Fruit fly (Drosophila melanogaster) whole organism, embryonic: ENCODE data around the gene alpha4GT2.

ENCODE experiments used
- Abd-B ChIP-seq: fragments of 200-800 bp; sonication (Bioruptor generic); optimal IDR thresholded peaks from 2 replicates; lab custom pipeline; 2018; ENCODE audit warnings: missing biosample characterization, mild to moderate bottlenecking, missing genetic modification characterization, moderate library complexity
- Aef1 ChIP-seq: fragments of 200-800 bp; sonication (Bioruptor generic); IDR thresholded peaks from 3 replicates; pipeline ENCODE4 v1.3.6; 2022; ENCODE audit warnings: missing biosample characterization, missing genetic modification characterization
- Asciz ChIP-seq: fragments of 200-800 bp; sonication (Bioruptor generic); optimal IDR thresholded peaks from 2 replicates; lab custom pipeline; 2017; ENCODE audit warnings: missing biosample characterization, mild to moderate bottlenecking, missing genetic modification characterization, missing genetic modification reagents
- CG10654 ChIP-seq: fragments of 200-800 bp; sonication (Bioruptor generic); optimal IDR thresholded peaks from 2 replicates; lab custom pipeline; 2016; ENCODE audit warnings: missing biosample characterization, missing genetic modification characterization
- CG11093 ChIP-seq: fragments of 200-800 bp; sonication (Bioruptor generic); IDR thresholded peaks from 3 replicates; pipeline ENCODE4 v1.3.6; 2022; ENCODE audit warnings: missing biosample characterization, missing genetic modification characterization
- CG11456 ChIP-seq: fragments of 200-800 bp; sonication (Bioruptor generic); IDR thresholded peaks from 3 replicates; pipeline ENCODE4 v1.3.6; 2022; ENCODE audit warnings: missing biosample characterization, missing genetic modification characterization
- CG12659 ChIP-seq: fragments of 200-800 bp; sonication (Bioruptor generic); optimal IDR thresholded peaks from 3 replicates; lab custom pipeline; 2017; ENCODE audit warnings: mild to moderate bottlenecking, missing biosample characterization, missing genetic modification reagents, missing genetic modification characterization
- CG13424 ChIP-seq: fragments of 200-800 bp; sonication (Bioruptor generic); optimal IDR thresholded peaks from 2 replicates; lab custom pipeline; 2019; ENCODE audit warnings: missing biosample characterization, mild to moderate bottlenecking, missing genetic modification characterization, moderate library complexity
- CG17361 ChIP-seq: fragments of 200-800 bp; sonication (Bioruptor generic); IDR thresholded peaks from 3 replicates; pipeline ENCODE4 v1.3.6; 2022; ENCODE audit warnings: missing biosample characterization, missing genetic modification characterization
- CG1832 ChIP-seq: fragments of 200-800 bp; sonication (Bioruptor generic); optimal IDR thresholded peaks from 2 replicates; lab custom pipeline; 2017; ENCODE audit warnings: missing biosample characterization, mild to moderate bottlenecking, missing genetic modification characterization, inconsistent platforms
- CG2129 ChIP-seq: fragments of 200-800 bp; sonication (Bioruptor generic); IDR thresholded peaks from 2 replicates; pipeline ENCODE4 v1.3.6; 2022; ENCODE audit warnings: missing biosample characterization, missing genetic modification characterization; ENCODE audit not compliant: partially characterized antibody
- CG2199 ChIP-seq: fragments of 200-800 bp; sonication (Bioruptor generic); IDR thresholded peaks from 3 replicates; pipeline ENCODE4 v1.3.6; 2022; ENCODE audit warnings: missing biosample characterization, missing genetic modification characterization
- CG30020 ChIP-seq: fragments of 200-800 bp; optimal IDR thresholded peaks from 2 replicates; lab custom pipeline; 2019; ENCODE audit warnings: missing biosample characterization, mild to moderate bottlenecking, missing genetic modification characterization, moderate library complexity
- CG3838 ChIP-seq: fragments of 200-800 bp; sonication (Bioruptor generic); optimal IDR thresholded peaks from 3 replicates; lab custom pipeline; 2016; ENCODE audit warnings: missing biosample characterization, missing genetic modification characterization
- CG4282 ChIP-seq: fragments of 200-800 bp; sonication (Bioruptor generic); optimal IDR thresholded peaks from 2 replicates; lab custom pipeline; 2016; ENCODE audit warnings: missing biosample characterization, missing genetic modification characterization
- CG6654 ChIP-seq: fragments of 200-800 bp; sonication (Bioruptor generic); optimal IDR thresholded peaks from 2 replicates; lab custom pipeline; 2017; ENCODE audit warnings: missing biosample characterization, mild to moderate bottlenecking, missing genetic modification characterization
- CG8089 ChIP-seq: fragments of 200-800 bp; sonication (Bioruptor generic); optimal IDR thresholded peaks from 3 replicates; lab custom pipeline; 2016; ENCODE audit warnings: missing biosample characterization, missing genetic modification characterization
- CG9876 ChIP-seq: fragments of 200-800 bp; sonication (Bioruptor generic); optimal IDR thresholded peaks from 2 replicates; lab custom pipeline; 2016; ENCODE audit warnings: missing biosample characterization, missing genetic modification characterization
- Chrac-16 ChIP-seq: fragments of 200-800 bp; sonication (Bioruptor generic); optimal IDR thresholded peaks from 3 replicates; lab custom pipeline; 2016; ENCODE audit warnings: missing biosample characterization, missing genetic modification characterization
- CrebB ChIP-seq: fragments of 200-800 bp; sonication (Bioruptor generic); optimal IDR thresholded peaks from 3 replicates; lab custom pipeline; 2018; ENCODE audit warnings: missing biosample characterization, mild to moderate bottlenecking, missing genetic modification characterization
- Dip2 ChIP-seq: fragments of 200-800 bp; sonication (Bioruptor generic); IDR thresholded peaks from 2 replicates; pipeline ENCODE4 v1.3.6; 2022; ENCODE audit warnings: missing biosample characterization, missing genetic modification characterization
- Dip3 ChIP-seq: fragments of 200-800 bp; sonication (Bioruptor generic); optimal IDR thresholded peaks from 3 replicates; lab custom pipeline; 2016; ENCODE audit warnings: missing biosample characterization, missing genetic modification characterization
- Hey ChIP-seq: fragments of 200-800 bp; sonication (Bioruptor generic); optimal IDR thresholded peaks from 3 replicates; lab custom pipeline; 2018; ENCODE audit warnings: missing biosample characterization, mild to moderate bottlenecking, missing genetic modification characterization
- Hmx ChIP-seq: fragments of 200-800 bp; sonication (Bioruptor generic); optimal IDR thresholded peaks from 2 replicates; lab custom pipeline; 2016; ENCODE audit warnings: missing biosample characterization, missing genetic modification characterization
- Hr39 ChIP-seq: fragments of >200 bp; optimal IDR thresholded peaks from 2 replicates; lab custom pipeline; 2017
- Lpt ChIP-seq: fragments of >200 bp; optimal IDR thresholded peaks from 2 replicates; lab custom pipeline; 2018; ENCODE audit warnings: missing biosample characterization, missing genetic modification characterization
- MTF-1 ChIP-seq: fragments of 200-800 bp; sonication (Bioruptor generic); optimal IDR thresholded peaks from 2 replicates; lab custom pipeline; 2018; ENCODE audit warnings: missing biosample characterization, mild to moderate bottlenecking, missing genetic modification characterization, borderline replicate concordance
- Med ChIP-seq: fragments of 200-800 bp; sonication (Bioruptor generic); peaks from one replicate; lab custom pipeline; 2016; ENCODE audit warnings: missing biosample characterization, missing genetic modification characterization, mild to moderate bottlenecking, inconsistent platforms, moderate library complexity
- NC2α ChIP-seq: fragments of 200-800 bp; sonication (Bioruptor generic); optimal IDR thresholded peaks from 2 replicates; lab custom pipeline; 2016; ENCODE audit warnings: missing biosample characterization, missing genetic modification characterization
- Nf-YA ChIP-seq: fragments of 200-800 bp; sonication (Bioruptor generic); IDR thresholded peaks from 2 replicates; pipeline ENCODE4 v1.3.6; 2022; ENCODE audit warnings: missing biosample characterization, missing genetic modification characterization
- Sry-δ ChIP-seq: fragments of 200-800 bp; sonication (Bioruptor generic); optimal IDR thresholded peaks from 2 replicates; lab custom pipeline; 2016; ENCODE audit warnings: missing biosample characterization, missing genetic modification characterization
- Tbp ChIP-seq: fragments of >200 bp; optimal IDR thresholded peaks from 2 replicates; lab custom pipeline; 2018; ENCODE audit warnings: missing biosample characterization, missing genetic modification characterization
- Xbp1 ChIP-seq: fragments of 200-800 bp; sonication (Bioruptor generic); optimal IDR thresholded peaks from 3 replicates; lab custom pipeline; 2016; ENCODE audit warnings: missing biosample characterization, mild to moderate bottlenecking, missing genetic modification characterization
- al ChIP-seq: fragments of 200-800 bp; sonication (Bioruptor generic); IDR thresholded peaks from 2 replicates; pipeline ENCODE4 v1.3.6; 2022; ENCODE audit warnings: missing biosample characterization, missing genetic modification characterization
- bab2 ChIP-seq: fragments of 200-800 bp; sonication (Bioruptor generic); optimal IDR thresholded peaks from 2 replicates; lab custom pipeline; 2016; ENCODE audit warnings: missing biosample characterization, missing genetic modification characterization
- bcd ChIP-seq: fragments of 200-800 bp; sonication (Bioruptor generic); optimal IDR thresholded peaks from 2 replicates; lab custom pipeline; 2017; ENCODE audit warnings: missing biosample characterization, mild to moderate bottlenecking, missing genetic modification characterization
- br ChIP-seq: fragments of >200 bp; optimal IDR thresholded peaks from 2 replicates; lab custom pipeline; 2017
- bsh ChIP-seq, 2 experiments: fragments of 200-800 bp; sonication (Bioruptor generic); optimal IDR thresholded peaks; 2 replicates each; lab custom pipeline; 2017 to 2018; ENCODE audit warnings: mild to moderate bottlenecking in 2 of 2, missing biosample characterization in 2 of 2, missing genetic modification characterization in 2 of 2, moderate library complexity in 1 of 2
- cas ChIP-seq: fragments of 200-800 bp; sonication (Bioruptor generic); IDR thresholded peaks from 2 replicates; pipeline ENCODE4 v1.3.6; 2022; ENCODE audit warnings: missing biosample characterization, missing genetic modification characterization
- chif ChIP-seq, 2 experiments: fragments of 200-800 bp; sonication (Bioruptor generic); optimal IDR thresholded peaks; 3 replicates each; lab custom pipeline; 2016; ENCODE audit warnings: missing biosample characterization in 2 of 2, missing genetic modification characterization in 2 of 2
- dmrt11E ChIP-seq: fragments of 200-800 bp; sonication (Bioruptor generic); optimal IDR thresholded peaks from 3 replicates; lab custom pipeline; 2018; ENCODE audit warnings: missing biosample characterization, mild to moderate bottlenecking, missing genetic modification characterization, moderate library complexity
- eyg ChIP-seq: fragments of 200-800 bp; sonication (Bioruptor generic); optimal IDR thresholded peaks from 3 replicates; lab custom pipeline; 2016; ENCODE audit warnings: missing biosample characterization, missing genetic modification characterization
- grau ChIP-seq: fragments of 200-800 bp; optimal IDR thresholded peaks from 3 replicates; lab custom pipeline; 2019; ENCODE audit warnings: missing biosample characterization, mild to moderate bottlenecking, missing genetic modification characterization, moderate library complexity
- gsb-n ChIP-seq: fragments of 200-800 bp; sonication (Bioruptor generic); optimal IDR thresholded peaks from 3 replicates; lab custom pipeline; 2018; ENCODE audit warnings: missing biosample characterization, mild to moderate bottlenecking, missing genetic modification characterization
- jing ChIP-seq: fragments of 200-800 bp; sonication (Bioruptor generic); optimal IDR thresholded peaks from 2 replicates; lab custom pipeline; 2018; ENCODE audit warnings: missing biosample characterization, mild to moderate bottlenecking, missing genetic modification characterization
- nmo ChIP-seq: fragments of 200-800 bp; sonication (Bioruptor generic); optimal IDR thresholded peaks from 2 replicates; lab custom pipeline; 2018; ENCODE audit warnings: missing biosample characterization, mild to moderate bottlenecking, missing genetic modification characterization, moderate library complexity
- nom ChIP-seq: fragments of 200-800 bp; sonication (Bioruptor generic); optimal IDR thresholded peaks from 2 replicates; lab custom pipeline; 2017; ENCODE audit warnings: missing biosample characterization, missing genetic modification characterization, mild to moderate bottlenecking, moderate library complexity, missing genetic modification reagents
- sc ChIP-seq, 3 experiments: fragments of >200 bp in 2 of 3; fragments of 200-800 bp in 1 of 3; sonication (Bioruptor generic) in 1 of 3; optimal IDR thresholded peaks; 2 replicates in 2 of 3; 3 replicates in 1 of 3; lab custom pipeline; 2017; ENCODE audit warnings: mild to moderate bottlenecking in 1 of 3, missing biosample characterization in 1 of 3, missing genetic modification characterization in 1 of 3, missing genetic modification reagents in 1 of 3
- scrt ChIP-seq: fragments of 200-800 bp; sonication (Bioruptor generic); optimal IDR thresholded peaks from 2 replicates; lab custom pipeline; 2018; ENCODE audit warnings: missing biosample characterization, mild to moderate bottlenecking, missing genetic modification characterization, moderate library complexity
- sens-2 ChIP-seq: fragments of 200-800 bp; sonication (Bioruptor generic); IDR thresholded peaks from 2 replicates; pipeline ENCODE4 v1.3.6; 2022; ENCODE audit warnings: missing biosample characterization, missing genetic modification characterization
- tap ChIP-seq: fragments of 200-800 bp; optimal IDR thresholded peaks from 3 replicates; lab custom pipeline; 2019; ENCODE audit warnings: missing biosample characterization, mild to moderate bottlenecking, missing genetic modification characterization, moderate library complexity
- tll ChIP-seq, 2 experiments: fragments of 200-800 bp in 1 of 2; fragments of >200 bp in 1 of 2; sonication (Bioruptor generic) in 1 of 2; optimal IDR thresholded peaks; 2 replicates each; lab custom pipeline; 2017 to 2019; ENCODE audit warnings: missing biosample characterization in 2 of 2, missing genetic modification characterization in 2 of 2, mild to moderate bottlenecking in 1 of 2, moderate library complexity in 1 of 2

The alpha4GT2 gene

DNA sequence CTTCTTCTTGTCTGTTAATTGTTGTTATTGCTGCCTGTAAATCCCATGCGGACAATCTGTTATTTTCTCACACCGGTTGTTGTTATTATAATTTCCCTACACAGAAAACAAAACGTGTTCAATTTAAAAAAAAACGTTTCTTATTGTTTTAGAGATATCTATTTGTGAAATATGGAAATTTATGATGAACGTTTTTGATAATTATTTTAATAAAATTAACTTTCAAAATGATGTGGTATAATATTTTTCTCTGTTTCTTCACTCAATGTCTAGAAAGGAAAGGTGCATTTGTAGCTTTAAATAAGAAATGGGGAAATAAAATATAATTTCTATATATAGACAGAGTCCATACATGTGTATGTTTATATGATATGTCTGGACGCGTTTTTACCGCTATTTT is 52.3 kb downstream of the alpha4GT2 start (continued):
- peak; percentile 10 for TF ChIP-seq scrt (GFP tag; lab: Kevin White, UChicago)
- TF ChIP-seq bab2 (GFP tag; lab: Kevin White, UChicago): peak; percentile 1
- no peak for TF ChIP-seq Tbp (GFP tag; lab: Kevin White, UChicago)
- peak; percentile 70 for TF ChIP-seq Asciz (GFP tag; lab: Kevin White, UChicago)
- peak; percentile 57 for TF ChIP-seq CG12659 (GFP tag; lab: Kevin White, UChicago)
- peak in 1 of 2 experiments; percentile 33 for TF ChIP-seq chif (GFP tag; optimal IDR thresholded peaks at IDR 0.05; lab: Kevin White, UChicago)
- TF ChIP-seq tap (tag; lab: Kevin White, UChicago): peak; percentile 69
- TF ChIP-seq Hr39 (lab: Kevin White, UChicago): no peak
- TF ChIP-seq CG4282 (GFP tag; lab: Kevin White, UChicago): no peak
- no peak for TF ChIP-seq CG9876 (GFP tag; lab: Kevin White, UChicago)
- TF ChIP-seq Lpt (GFP tag; lab: Kevin White, UChicago): no peak
- TF ChIP-seq cas (GFP tag; lab: Robert Waterston, UW): no peak
- peak; percentile 42 for TF ChIP-seq bcd
- peak; percentile 71 for TF ChIP-seq grau (tag; lab: Kevin White, UChicago)
- TF ChIP-seq eyg (GFP tag; lab: Kevin White, UChicago): no peak
- TF ChIP-seq Dip2 (GFP tag; lab: Robert Waterston, UW): no peak
- TF ChIP-seq Xbp1 (GFP tag; lab: Kevin White, UChicago): peak; percentile 59
- TF ChIP-seq MTF-1 (GFP tag; lab: Kevin White, UChicago): no peak
- no peak for TF ChIP-seq sens-2 (GFP tag; lab: Robert Waterston, UW)
- peak; percentile 84 for TF ChIP-seq nmo (GFP tag; lab: Kevin White, UChicago)
- TF ChIP-seq Dip3 (GFP tag; lab: Kevin White, UChicago): no peak
- peak; percentile 35 for TF ChIP-seq CG10654 (GFP tag; lab: Kevin White, UChicago)
- TF ChIP-seq CrebB (tag; lab: Kevin White, UChicago): no peak
- TF ChIP-seq gsb-n (tag; lab: Kevin White, UChicago): peak; percentile 91
- TF ChIP-seq Aef1 (GFP tag; lab: Robert Waterston, UW): no peak
- TF ChIP-seq NC2α: no peak
- no peak for TF ChIP-seq CG3838 (GFP tag; lab: Kevin White, UChicago)
- no peak for TF ChIP-seq nom (GFP tag; lab: Kevin White, UChicago)
- TF ChIP-seq sc (optimal IDR thresholded peaks at IDR 0.05; lab: Kevin White, UChicago): no peak
- TF ChIP-seq sc (GFP tag; optimal IDR thresholded peaks at IDR 0.05; lab: Kevin White, UChicago): peak; percentile 64
- peak; percentile 23 for TF ChIP-seq Hmx (GFP tag; lab: Kevin White, UChicago)
- TF ChIP-seq CG6654 (GFP tag; lab: Kevin White, UChicago): no peak
- TF ChIP-seq Med: peak; percentile 69
- TF ChIP-seq CG30020 (tag; lab: Kevin White, UChicago): peak; percentile 42
- TF ChIP-seq CG11093: peak; percentile 42; the same call in 1 of the 3 replicates
- TF ChIP-seq Abd-B (GFP tag; lab: Kevin White, UChicago): no peak
- no peak for TF ChIP-seq al
- TF ChIP-seq Hey (tag; lab: Kevin White, UChicago): no peak
- TF ChIP-seq CG8089 (GFP tag; lab: Kevin White, UChicago): no peak
- no peak for TF ChIP-seq CG1832
- TF ChIP-seq CG2129 (GFP tag; lab: Robert Waterston, UW): no peak
- peak; percentile 86 for TF ChIP-seq dmrt11E (tag; lab: Kevin White, UChicago)
- peak; percentile 44 for TF ChIP-seq Chrac-16
- TF ChIP-seq CG2199 (GFP tag; lab: Robert Waterston, UW): no peak
- no peak for TF ChIP-seq Sry-δ (GFP tag; lab: Kevin White, UChicago)
- no peak for TF ChIP-seq Nf-YA (GFP tag; lab: Robert Waterston, UW)
- peak; percentile 76 for TF ChIP-seq CG13424 (tag; lab: Kevin White, UChicago)
- TF ChIP-seq jing (GFP tag; lab: Kevin White, UChicago): no peak
- TF ChIP-seq tll (GFP tag; optimal IDR thresholded peaks at IDR 0.05; lab: Kevin White, UChicago): no peak
- TF ChIP-seq bsh (GFP tag; optimal IDR thresholded peaks at IDR 0.05; lab: Kevin White, UChicago): peak in 1 of 2 experiments; percentile 91
- TF ChIP-seq br (lab: Kevin White, UChicago): no peak
- no peak for TF ChIP-seq CG11456 (GFP tag; lab: Robert Waterston, UW)
- TF ChIP-seq CG17361: peak; percentile 90
